Worm (Caenorhabditis elegans): ENCODE measurements around the gene spt-5.

The spt-5 gene

DNA sequence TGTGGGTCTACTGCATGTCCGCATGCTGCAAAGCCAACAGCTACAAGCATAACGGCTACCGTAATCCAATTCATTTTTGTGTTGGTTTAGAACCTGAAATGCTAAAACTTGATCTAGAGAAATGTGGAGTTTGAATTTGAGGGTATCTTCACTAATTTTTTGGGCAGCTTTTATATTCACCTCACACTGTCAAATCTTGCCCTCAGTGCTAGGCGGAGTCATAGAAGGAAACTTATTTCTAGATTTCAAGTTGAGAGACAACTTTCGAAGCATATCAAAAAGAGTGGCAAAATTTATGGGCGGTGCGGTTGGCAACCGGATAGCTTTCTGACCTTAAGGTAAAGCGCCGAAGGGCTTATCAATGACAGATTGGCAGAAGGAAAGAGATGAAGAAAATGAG lies 35.7 kb upstream of the spt-5 start, which contains the start of gene lips-6:
Gene lips-6 (minus strand): TSS at position 101 of the 400 bp plus-strand sequence.
- TF ChIP-seq alr-1 (tag; optimal IDR thresholded peaks at IDR 0.05): no peak
- no peak for TF ChIP-seq nhr-21 (tag; optimal IDR thresholded peaks at IDR 0.05)
- TF ChIP-seq nhr-23 (tag; optimal IDR thresholded peaks at IDR 0.05): no peak
- TF ChIP-seq sma-9 (GFP tag; optimal IDR thresholded peaks at IDR 0.05): no peak
- TF ChIP-seq sma-9 (tag; optimal IDR thresholded peaks at IDR 0.05): no peak
- TF ChIP-seq ceh-82 (tag; optimal IDR thresholded peaks at IDR 0.05): no peak

DNA sequence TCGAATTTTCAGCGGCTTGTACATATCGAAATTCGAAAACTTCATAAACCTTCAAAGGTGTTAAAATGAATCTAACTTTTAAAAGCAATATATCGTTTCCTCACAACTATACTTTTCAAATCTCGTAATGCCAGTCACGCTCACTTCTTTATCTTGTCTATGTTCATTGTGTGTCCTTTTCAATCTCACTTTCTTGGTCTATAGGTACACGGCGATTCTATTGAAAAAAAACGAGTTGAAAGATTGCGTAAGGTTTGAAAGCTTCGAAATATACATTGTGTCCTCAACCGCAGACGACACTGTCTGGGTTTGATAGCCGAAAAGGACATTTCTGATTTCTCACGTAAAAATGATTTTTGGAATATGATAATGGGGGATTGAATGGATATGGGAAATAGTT lies 32.4 kb upstream of the spt-5 start:
- TF ChIP-seq nhr-25 (tag; optimal IDR thresholded peaks at IDR 0.05) (no peak), sma-9 (GFP tag; optimal IDR thresholded peaks at IDR 0.05) (no peak), sma-9 (tag; optimal IDR thresholded peaks at IDR 0.05) (no peak)

DNA sequence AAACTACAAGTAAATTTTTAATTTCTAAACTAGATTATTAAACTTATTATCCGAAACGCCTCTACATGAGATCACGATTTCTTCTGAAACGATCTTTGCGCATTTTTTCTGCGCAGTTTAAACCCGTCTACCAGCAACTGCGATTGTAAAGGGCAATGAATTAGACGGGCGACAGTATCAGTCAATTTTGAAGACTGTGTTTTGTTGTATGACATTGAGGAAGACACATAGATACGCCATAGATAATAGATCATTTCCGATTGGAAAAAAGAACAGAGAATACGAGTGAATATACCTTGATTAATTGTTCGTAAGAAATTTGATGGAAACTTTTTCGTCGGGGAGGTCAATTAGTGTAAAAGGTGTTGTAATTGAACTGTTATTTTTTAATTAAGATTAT lies 29.9 kb upstream of the spt-5 start:
- TF ChIP-seq gmeb-1 (tag; optimal IDR thresholded peaks at IDR 0.05) (no peak), ceh-16 (tag; optimal IDR thresholded peaks at IDR 0.05) (peak; percentile 71), nhr-129 (tag; optimal IDR thresholded peaks at IDR 0.05) (peak; percentile 57), fos-1 (tag; optimal IDR thresholded peaks at IDR 0.05) (peak; percentile 12), nhr-21 (tag; optimal IDR thresholded peaks at IDR 0.05) (peak; percentile 68), egl-27 (tag; optimal IDR thresholded peaks at IDR 0.05) (no peak), sma-3 (GFP tag; optimal IDR thresholded peaks at IDR 0.05) (no peak), sem-4 (tag; optimal IDR thresholded peaks at IDR 0.05) (no peak), nhr-11 (tag; optimal IDR thresholded peaks at IDR 0.05) (no peak), nhr-6 (tag; optimal IDR thresholded peaks at IDR 0.05) (no peak), nhr-25 (tag; optimal IDR thresholded peaks at IDR 0.05) (peak; percentile 80), R02D3.7 (tag; optimal IDR thresholded peaks at IDR 0.05) (no peak), sma-9 (GFP tag; optimal IDR thresholded peaks at IDR 0.05) (peak; percentile 65), sma-9 (tag; optimal IDR thresholded peaks at IDR 0.05) (no peak), blmp-1 (tag; optimal IDR thresholded peaks at IDR 0.05; ENCODE audit: insufficient read depth) (peak; percentile 58), aly-2 (tag; optimal IDR thresholded peaks at IDR 0.05) (no peak), skn-1 (tag; optimal IDR thresholded peaks at IDR 0.05) (no peak)

DNA sequence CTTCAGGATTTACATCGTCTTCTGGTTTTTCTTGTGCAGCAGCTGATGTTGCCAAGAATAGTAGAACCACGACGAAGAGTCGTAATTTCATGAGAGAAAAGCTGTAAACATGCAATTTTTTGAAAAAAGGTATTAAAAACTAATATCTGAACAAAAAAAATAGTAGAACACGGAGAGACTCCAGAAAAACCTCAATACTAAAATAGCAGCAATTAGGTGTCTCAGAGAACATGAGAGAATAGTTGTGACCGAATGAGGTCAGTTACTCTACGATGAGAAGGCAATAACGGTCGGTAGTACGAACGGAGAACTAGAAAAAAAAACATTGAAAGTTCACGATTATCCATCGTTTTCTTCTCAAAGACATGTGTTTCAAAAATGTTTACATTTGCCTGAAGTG lies 22.2 kb upstream of the spt-5 start, which contains the start of gene tgn-38:
Gene tgn-38 (minus strand): TSS at position 101 of the 400 bp plus-strand sequence.
- TF ChIP-seq peb-1 (tag; optimal IDR thresholded peaks at IDR 0.05) (no peak), nhr-129 (tag; optimal IDR thresholded peaks at IDR 0.05) (peak; percentile 22)

DNA sequence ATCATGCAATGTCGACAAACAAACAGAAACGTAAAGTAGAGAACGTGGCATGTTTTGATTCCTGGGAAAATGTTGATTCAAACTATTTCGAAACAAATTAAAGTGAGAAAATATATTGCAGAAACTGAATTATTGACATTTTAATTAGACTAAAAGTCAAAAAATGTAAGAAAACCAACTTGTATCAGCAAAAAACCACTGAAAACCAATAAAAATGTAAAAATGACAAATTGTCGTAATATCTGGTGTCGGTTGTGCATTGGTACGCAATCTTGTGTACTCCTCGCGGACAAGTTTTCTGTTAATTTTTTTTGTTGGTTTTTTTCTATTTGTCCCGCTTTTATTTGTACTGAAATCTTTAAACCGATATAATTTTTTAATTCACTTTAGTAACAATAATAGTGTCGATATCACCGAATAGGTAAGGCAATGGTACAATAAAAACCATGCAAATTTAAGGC lies 21.5 kb upstream of the spt-5 start, which contains the start of gene T12G3.11:
Gene T12G3.11 (minus strand): TSS at position 51 of the 461 bp plus-strand sequence.
- TF ChIP-seq ceh-16 (tag; optimal IDR thresholded peaks at IDR 0.05) (no peak), nhr-21 (tag; optimal IDR thresholded peaks at IDR 0.05) (no peak), sma-9 (GFP tag; optimal IDR thresholded peaks at IDR 0.05) (peak; percentile 5), sma-9 (tag; optimal IDR thresholded peaks at IDR 0.05) (no peak), R02D3.7 (tag; optimal IDR thresholded peaks at IDR 0.05) (no peak), lsy-2 (tag; optimal IDR thresholded peaks at IDR 0.05) (peak; percentile 18 to 80), fos-1 (tag; optimal IDR thresholded peaks at IDR 0.05) (peak; percentile 9), unc-55 (GFP tag; optimal IDR thresholded peaks at IDR 0.05) (peak; percentile 77), gmeb-1 (tag; optimal IDR thresholded peaks at IDR 0.05) (peak; percentile 25), ztf-11 (tag; optimal IDR thresholded peaks at IDR 0.05) (no peak), nhr-25 (tag; optimal IDR thresholded peaks at IDR 0.05) (peak; percentile 9), ZK546.5 (tag; optimal IDR thresholded peaks at IDR 0.05) (no peak), mab-5 (tag; optimal IDR thresholded peaks at IDR 0.05) (no peak), unc-39 (tag; optimal IDR thresholded peaks at IDR 0.05) (no peak), blmp-1 (tag; optimal IDR thresholded peaks at IDR 0.05; ENCODE audit: insufficient read depth) (peak; percentile 23), C34F6.9 (tag; optimal IDR thresholded peaks at IDR 0.05) (peak; percentile 63), lin-13 (GFP tag; optimal IDR thresholded peaks at IDR 0.05) (peak; percentile 31), nhr-11 (tag; optimal IDR thresholded peaks at IDR 0.05) (no peak), nhr-237 (tag; optimal IDR thresholded peaks at IDR 0.05) (no peak), nhr-129 (tag; optimal IDR thresholded peaks at IDR 0.05) (peak; percentile 63), nhr-12 (tag; optimal IDR thresholded peaks at IDR 0.05) (no peak), skn-1 (tag; optimal IDR thresholded peaks at IDR 0.05) (no peak), snpc-4 (tag; optimal IDR thresholded peaks at IDR 0.05) (no peak), sem-4 (tag; optimal IDR thresholded peaks at IDR 0.05) (no peak), lin-39 (tag; optimal IDR thresholded peaks at IDR 0.05) (no peak), F13H6.1 (tag; optimal IDR thresholded peaks at IDR 0.05) (peak; percentile 30)
